Worm (Caenorhabditis elegans) whole organism, young adult: Measurements from ENCODE around the gene ect-2.

Source experiments
- madf-3 ChIP-seq: fragments of 200-800 bp; sonication (Bioruptor generic); IDR thresholded peaks from 2 replicates; pipeline ENCODE4 v1.3.6; 2022; ENCODE audit warnings: missing genetic modification reagents, missing genetic modification characterization, missing compliant biosample characterization
- snpc-3.4 ChIP-seq: sonication (generic microtip); optimal IDR thresholded peaks from 2 replicates; lab custom pipeline; 2017; ENCODE audit warnings: missing genetic modification characterization, mild to moderate bottlenecking, missing compliant biosample characterization, antibody characterized with exemption, moderate library complexity, missing genotype, missing genetic modification reagents

DNA sequence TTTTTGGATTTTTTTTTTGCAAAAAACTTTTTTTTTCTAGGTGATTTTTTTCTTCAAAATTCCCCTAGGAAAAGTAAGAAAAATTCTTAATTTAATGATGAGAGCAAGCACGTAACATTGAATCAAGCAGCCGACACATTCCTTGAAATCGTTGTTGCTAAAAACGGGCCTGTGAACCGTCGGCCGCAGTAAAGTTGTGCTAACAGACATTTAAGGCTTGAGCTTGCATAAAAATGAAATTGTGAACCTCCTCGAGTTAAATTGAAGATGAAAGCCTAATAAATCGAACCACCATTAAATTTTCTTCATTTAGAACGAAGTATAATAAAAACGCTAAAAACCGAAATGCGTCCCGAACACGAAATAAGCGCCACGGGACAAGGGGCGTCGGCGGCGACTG, 15.8 kb downstream of the ect-2 start:
- TF ChIP-seq snpc-3.4 (no peak), madf-3 (GFP tag; lab: Robert Waterston, UW) (no peak)
